Worm (Caenorhabditis elegans) whole organism, L1 larva: ENCODE data around the gene elo-3.

Experiments used
- aha-1 ChIP-seq: fragments of 150-350 bp; optimal IDR thresholded peaks from 2 replicates; lab custom pipeline; 2014; ENCODE audit warnings: missing biosample characterization, missing genetic modification characterization
- blmp-1 ChIP-seq: fragments of 150-350 bp; optimal IDR thresholded peaks from 2 replicates; lab custom pipeline; 2014; ENCODE audit warnings: missing biosample characterization, missing genetic modification characterization
- efl-1 ChIP-seq, 4 experiments: fragments of 150-350 bp; optimal IDR thresholded peaks in 3 of 4; peaks in 1 of 4; 1 replicate in 1 of 4; 2 replicates in 3 of 4; lab custom pipeline; 2014; ENCODE audit warnings: missing biosample characterization in 2 of 4, missing genetic modification characterization in 2 of 4, missing genetic modification reagents in 2 of 4
- elt-3 ChIP-seq, 6 experiments: fragments of 150-350 bp in 1 of 6; sonication (generic microtip); optimal IDR thresholded peaks; 2 replicates each; lab custom pipeline; 2017 to 2018; ENCODE audit warnings: missing biosample characterization in 6 of 6, missing genetic modification characterization in 6 of 6, inconsistent platforms in 1 of 6
- jun-1 ChIP-seq: fragments of 150-350 bp; optimal IDR thresholded peaks from 2 replicates; lab custom pipeline; 2014; ENCODE audit warnings: missing biosample characterization, missing genetic modification reagents, missing genetic modification characterization
- lir-3 ChIP-seq: sonication (generic microtip); optimal IDR thresholded peaks from 2 replicates; lab custom pipeline; 2016; ENCODE audit warnings: mild to moderate bottlenecking, missing genetic modification characterization, moderate library complexity, missing compliant biosample characterization; ENCODE audit not compliant: poor library complexity
- nhr-12 ChIP-seq: sonication (generic microtip); optimal IDR thresholded peaks from 2 replicates; lab custom pipeline; 2017; ENCODE audit warnings: missing biosample characterization, missing genetic modification characterization
- nhr-85 ChIP-seq: sonication (generic microtip); peaks from one replicate; lab custom pipeline; 2016; ENCODE audit warnings: missing genetic modification characterization, inconsistent platforms, missing compliant biosample characterization
- snpc-4 ChIP-seq: fragments of 150-350 bp; optimal IDR thresholded peaks from 2 replicates; lab custom pipeline; 2014; ENCODE audit warnings: missing biosample characterization, missing genetic modification characterization
- tbx-2 ChIP-seq: sonication (generic microtip); optimal IDR thresholded peaks from 2 replicates; lab custom pipeline; 2016; ENCODE audit warnings: missing genetic modification characterization, missing compliant biosample characterization
- unc-62 ChIP-seq: fragments of 150-350 bp; optimal IDR thresholded peaks from 2 replicates; lab custom pipeline; 2014; ENCODE audit warnings: missing biosample characterization, missing genetic modification reagents, missing genetic modification characterization
- zag-1 ChIP-seq: fragments of 150-350 bp; optimal IDR thresholded peaks from 2 replicates; lab custom pipeline; 2014; ENCODE audit warnings: missing biosample characterization, missing genetic modification characterization

ce11 chrIV:7188030-7188429 is 49.5 kb upstream of the elo-3 start, which contains the start of gene C42D4.13:
- TF ChIP-seq zag-1 (tag; lab: Kevin White, UChicago) (no peak), elt-3 (tag; optimal IDR thresholded peaks at IDR 0.05; lab: Kevin White, UChicago) (no peak), unc-62 (GFP tag; lab: Kevin White, UChicago) (no peak), aha-1 (tag; lab: Kevin White, UChicago) (no peak), jun-1 (tag; lab: Kevin White, UChicago) (no peak), snpc-4 (tag; lab: Kevin White, UChicago) (no peak), nhr-12 (tag; lab: Kevin White, UChicago) (no peak), blmp-1 (no peak), nhr-85 (tag; lab: Kevin White, UChicago) (no peak), tbx-2 (tag; lab: Kevin White, UChicago) (no peak), efl-1 (optimal IDR thresholded peaks at IDR 0.05; lab: Kevin White, UChicago) (no peak), efl-1 (GFP tag; optimal IDR thresholded peaks at IDR 0.05 in 1 of 2; lab: Kevin White, UChicago) (no peak), lir-3 (tag; lab: Kevin White, UChicago) (no peak)
